Worm (Caenorhabditis elegans) whole organism, L1 larva: Measurements from ENCODE around the gene sri-28.

Source experiments
- tbx-2 ChIP-seq: sonication (generic microtip); optimal IDR thresholded peaks from 2 replicates; lab custom pipeline; 2016; ENCODE audit warnings: missing genetic modification characterization, missing compliant biosample characterization
- unc-86 ChIP-seq: sonication (generic microtip); optimal IDR thresholded peaks from 2 replicates; lab custom pipeline; 2016; ENCODE audit warnings: missing genetic modification characterization, missing compliant biosample characterization
- zag-1 ChIP-seq: fragments of 150-350 bp; optimal IDR thresholded peaks from 2 replicates; lab custom pipeline; 2014; ENCODE audit warnings: missing biosample characterization, missing genetic modification characterization

- TF ChIP-seq zag-1 (tag; lab: Kevin White, UChicago) (no peak), tbx-2 (tag; lab: Kevin White, UChicago) (no peak), unc-86 (no peak)
Measured at ce11 chrII:3005499-3005898, 43.0 kb upstream of the sri-28 start, which contains the start of gene lido-12.
